Fruit fly (Drosophila melanogaster): ENCODE measurements around the gene CrzR.

DNA sequence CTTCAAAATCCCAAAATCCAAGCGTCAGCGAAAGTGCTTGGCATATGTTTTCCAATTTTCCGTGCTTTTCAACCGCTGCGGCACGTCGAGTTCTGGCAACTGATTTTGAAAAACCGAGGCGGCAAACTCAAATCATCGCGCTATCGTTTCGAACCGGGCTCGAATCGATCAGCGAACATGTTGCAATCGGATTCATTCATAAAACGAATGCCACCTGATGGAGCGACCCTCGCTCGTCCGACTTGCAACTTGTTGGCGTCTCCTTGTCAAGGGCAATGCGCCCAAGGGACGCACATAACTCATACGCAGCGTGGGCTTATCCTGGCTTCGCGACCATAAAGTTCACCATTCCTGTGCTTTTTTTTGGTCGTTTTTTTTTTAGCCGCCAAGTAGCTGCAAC, at the start of gene CrzR:
- TF ChIP-seq insv (optimal IDR thresholded peaks at IDR 0.05) (no peak), ttk (optimal IDR thresholded peaks at IDR 0.05) (no peak), Sin3A (optimal IDR thresholded peaks at IDR 0.05) (no peak)

All from Kc167 (cell line).